Fruit fly (Drosophila melanogaster): ENCODE measurements around the gene CG18088.

CG18088 gene

dm6 chr2L:8933710-8934242 is 33.6 kb upstream of the CG18088 start, which contains the start of gene Tsp29Fa:
TSS of gene Tsp29Fa (plus strand) at chr2L:8933962.
- TF ChIP-seq CG32121 (GFP tag; IDR thresholded peaks at IDR 0.05) (no peak), fd96Ca (GFP tag; IDR thresholded peaks at IDR 0.05) (no peak), CG8159 (tag; optimal IDR thresholded peaks at IDR 0.05) (no peak), Snoo (tag; optimal IDR thresholded peaks at IDR 0.05) (no peak), CG13204 (GFP tag; optimal IDR thresholded peaks at IDR 0.05) (no peak), gl (tag; optimal IDR thresholded peaks at IDR 0.05) (no peak), CG34367 (tag; optimal IDR thresholded peaks at IDR 0.05) (no peak), CG14655 (GFP tag; optimal IDR thresholded peaks at IDR 0.05) (no peak), CG8301 (tag; optimal IDR thresholded peaks at IDR 0.05) (no peak), rn (GFP tag; IDR thresholded peaks at IDR 0.05) (no peak), Pif1A (GFP tag; optimal IDR thresholded peaks at IDR 0.05) (no peak), CG17806 (tag; optimal IDR thresholded peaks at IDR 0.05) (no peak), CG15710 (tag; optimal IDR thresholded peaks at IDR 0.05) (no peak), Pif1B (GFP tag; optimal IDR thresholded peaks at IDR 0.05) (no peak), EcR (GFP tag; optimal IDR thresholded peaks at IDR 0.05) (no peak), CG12605 (GFP tag; IDR thresholded peaks at IDR 0.05) (no peak), CG10348 (GFP tag; IDR thresholded peaks at IDR 0.05) (no peak), CG9948 (tag; optimal IDR thresholded peaks at IDR 0.05) (no peak), Ets98B (GFP tag; IDR thresholded peaks at IDR 0.05) (no peak), D1 (tag; optimal IDR thresholded peaks at IDR 0.05) (no peak)

- TF ChIP-seq CG13204 (GFP tag; optimal IDR thresholded peaks at IDR 0.05) (no peak), CG10348 (GFP tag; IDR thresholded peaks at IDR 0.05) (no peak), CG14655 (GFP tag; optimal IDR thresholded peaks at IDR 0.05) (no peak), CG9948 (tag; optimal IDR thresholded peaks at IDR 0.05) (no peak), rn (GFP tag; IDR thresholded peaks at IDR 0.05) (no peak), Ets98B (GFP tag; IDR thresholded peaks at IDR 0.05) (peak; percentile 36), EcR (GFP tag; optimal IDR thresholded peaks at IDR 0.05) (no peak), gl (tag; optimal IDR thresholded peaks at IDR 0.05) (no peak), Snoo (tag; optimal IDR thresholded peaks at IDR 0.05) (peak; percentile 62), CG4496 (GFP tag; IDR thresholded peaks at IDR 0.05) (0 out of 3 replicates have a peak, but pooled peaks have one; percentile 31), CG15710 (tag; optimal IDR thresholded peaks at IDR 0.05) (no peak), CG32121 (GFP tag; IDR thresholded peaks at IDR 0.05) (no peak), CG8159 (tag; optimal IDR thresholded peaks at IDR 0.05) (peak; percentile 59), CG17806 (tag; optimal IDR thresholded peaks at IDR 0.05) (no peak), Pif1A (GFP tag; optimal IDR thresholded peaks at IDR 0.05) (peak; percentile 48), Pif1B (GFP tag; optimal IDR thresholded peaks at IDR 0.05) (peak; percentile 18)
Measured at dm6 chr2L:8937003-8937402, 30.3 kb upstream of the CG18088 start, which contains the start of gene Tsp29Fb. TSS of gene Tsp29Fb (plus strand) at chr2L:8937390.

dm6 chr2L:8937837-8938413 is 29.4 kb upstream of the CG18088 start:
- TF ChIP-seq D1 (tag; optimal IDR thresholded peaks at IDR 0.05) (no peak), Snoo (tag; optimal IDR thresholded peaks at IDR 0.05) (no peak), CG9948 (tag; optimal IDR thresholded peaks at IDR 0.05) (no peak), CG4496 (GFP tag; IDR thresholded peaks at IDR 0.05) (no peak), CG12605 (GFP tag; IDR thresholded peaks at IDR 0.05) (no peak), CG10348 (GFP tag; IDR thresholded peaks at IDR 0.05) (no peak), EcR (GFP tag; optimal IDR thresholded peaks at IDR 0.05) (no peak), CG17806 (tag; optimal IDR thresholded peaks at IDR 0.05) (no peak), fd96Ca (GFP tag; IDR thresholded peaks at IDR 0.05) (no peak), CG15710 (tag; optimal IDR thresholded peaks at IDR 0.05) (no peak), Pif1A (GFP tag; optimal IDR thresholded peaks at IDR 0.05) (no peak), CG8159 (tag; optimal IDR thresholded peaks at IDR 0.05) (no peak), CG34367 (tag; optimal IDR thresholded peaks at IDR 0.05) (no peak), gl (tag; optimal IDR thresholded peaks at IDR 0.05) (no peak), CG8301 (tag; optimal IDR thresholded peaks at IDR 0.05) (no peak), Pif1B (GFP tag; optimal IDR thresholded peaks at IDR 0.05) (no peak), CG13204 (GFP tag; optimal IDR thresholded peaks at IDR 0.05) (no peak)

- TF ChIP-seq CG4496 (GFP tag; IDR thresholded peaks at IDR 0.05) (no peak), CG17806 (tag; optimal IDR thresholded peaks at IDR 0.05) (no peak), D1 (tag; optimal IDR thresholded peaks at IDR 0.05) (no peak), CG32121 (GFP tag; IDR thresholded peaks at IDR 0.05) (no peak)
Measured at dm6 chr2L:8940680-8941079, 26.7 kb upstream of the CG18088 start.

dm6 chr2L:8941736-8942337 is 25.5 kb upstream of the CG18088 start, which contains the start of gene Argl:
TSS of gene Argl (minus strand) at chr2L:8942105.
- TF ChIP-seq CG32121 (GFP tag; IDR thresholded peaks at IDR 0.05) (no peak), CG13204 (GFP tag; optimal IDR thresholded peaks at IDR 0.05) (no peak), CG8159 (tag; optimal IDR thresholded peaks at IDR 0.05) (peak; percentile 20), CG12605 (GFP tag; IDR thresholded peaks at IDR 0.05) (no peak), EcR (GFP tag; optimal IDR thresholded peaks at IDR 0.05) (no peak), CG15710 (tag; optimal IDR thresholded peaks at IDR 0.05) (no peak), Snoo (tag; optimal IDR thresholded peaks at IDR 0.05) (no peak), Ets98B (GFP tag; IDR thresholded peaks at IDR 0.05) (no peak), CG34367 (tag; optimal IDR thresholded peaks at IDR 0.05) (no peak), CG4496 (GFP tag; IDR thresholded peaks at IDR 0.05) (no peak), D1 (tag; optimal IDR thresholded peaks at IDR 0.05) (no peak), CG10348 (GFP tag; IDR thresholded peaks at IDR 0.05) (no peak), fd96Ca (GFP tag; IDR thresholded peaks at IDR 0.05) (no peak), CG9948 (tag; optimal IDR thresholded peaks at IDR 0.05) (no peak), Pif1A (GFP tag; optimal IDR thresholded peaks at IDR 0.05) (no peak), Pif1B (GFP tag; optimal IDR thresholded peaks at IDR 0.05) (peak; percentile 11)
